Worm (Caenorhabditis elegans): Measurements from ENCODE around the gene F09A5.3.

Gene F09A5.3

DNA sequence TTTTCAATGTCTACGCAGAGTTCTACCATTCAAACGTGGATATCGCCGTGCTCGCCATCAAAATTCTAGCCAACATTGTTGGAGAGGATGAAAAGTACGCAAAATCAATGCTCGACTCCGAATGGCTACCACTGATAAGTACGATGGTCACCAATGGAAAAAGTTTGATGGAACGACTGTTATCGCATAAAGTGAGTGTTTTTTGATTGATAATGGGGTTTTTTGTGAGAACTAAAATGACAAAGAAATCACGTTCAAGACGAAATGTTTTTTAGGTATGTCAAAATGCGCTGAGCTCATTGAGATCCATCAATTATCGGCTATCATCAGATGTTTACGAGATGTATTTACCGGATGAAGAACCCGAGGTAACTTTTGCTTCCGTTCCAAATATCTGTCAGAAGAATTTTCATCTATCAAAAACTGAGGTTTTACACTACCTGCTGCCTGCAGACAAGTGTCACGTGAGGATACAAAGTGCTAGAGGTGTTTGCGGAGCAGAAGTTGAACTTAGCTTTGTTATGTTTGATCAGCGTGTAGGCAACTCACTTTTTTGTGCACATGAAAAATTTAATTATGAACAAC is 35.1 kb upstream of the F09A5.3 start:
- TF ChIP-seq ceh-43 (GFP tag; optimal IDR thresholded peaks at IDR 0.05) = no peak
- no peak for TF ChIP-seq zip-8 (tag; optimal IDR thresholded peaks at IDR 0.05)
- no peak for TF ChIP-seq lsy-2 (tag; optimal IDR thresholded peaks at IDR 0.05)
- no peak for TF ChIP-seq sem-2 (GFP tag; optimal IDR thresholded peaks at IDR 0.05)
- no peak for TF ChIP-seq nhr-237 (tag; optimal IDR thresholded peaks at IDR 0.05)

- TF ChIP-seq mls-2 (tag; optimal IDR thresholded peaks at IDR 0.05) (no peak), ceh-83 (GFP tag; optimal IDR thresholded peaks at IDR 0.05) (no peak), unc-39 (tag; optimal IDR thresholded peaks at IDR 0.05) (no peak), mep-1 (tag; optimal IDR thresholded peaks at IDR 0.05) (no peak)
These were observed 32.7 kb upstream of the F09A5.3 start for ce11 chrX:13108664-13109063.

DNA sequence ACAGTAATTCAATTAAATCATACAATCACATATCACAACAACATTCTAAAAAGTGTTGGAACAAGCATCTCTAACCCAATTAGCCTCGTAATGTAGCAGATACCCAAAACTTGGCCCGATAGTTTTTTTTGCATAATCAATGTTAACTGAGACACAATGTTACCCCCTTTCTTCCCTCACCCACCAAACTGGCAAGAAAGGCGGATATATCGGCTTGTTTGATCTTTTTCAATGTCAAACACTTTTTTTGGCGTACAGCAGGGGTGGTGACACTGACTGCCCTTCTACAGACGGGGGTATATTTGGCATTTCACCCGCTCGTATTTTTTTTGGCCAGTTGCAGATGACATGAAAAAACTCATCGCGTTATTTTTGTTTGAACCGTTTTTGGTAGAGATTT is 31.4 kb upstream of the F09A5.3 start:
- TF ChIP-seq flh-1 (GFP tag; optimal IDR thresholded peaks at IDR 0.05) = no peak
- TF ChIP-seq drap-1 (GFP tag; optimal IDR thresholded peaks at IDR 0.05) = no peak
- no peak for TF ChIP-seq ceh-83 (GFP tag; optimal IDR thresholded peaks at IDR 0.05)
- TF ChIP-seq unc-39 (tag; optimal IDR thresholded peaks at IDR 0.05) = no peak
- no peak for TF ChIP-seq sem-2 (GFP tag; optimal IDR thresholded peaks at IDR 0.05)
- TF ChIP-seq mep-1 (tag; optimal IDR thresholded peaks at IDR 0.05) = no peak
- no peak for TF ChIP-seq nhr-237 (tag; optimal IDR thresholded peaks at IDR 0.05)
- no peak for TF ChIP-seq ztf-11 (tag; optimal IDR thresholded peaks at IDR 0.05)
- TF ChIP-seq bed-3 (GFP tag; optimal IDR thresholded peaks at IDR 0.05) = no peak
- no peak for TF ChIP-seq elt-3 (tag; optimal IDR thresholded peaks at IDR 0.05)
- no peak for TF ChIP-seq snpc-4 (tag; optimal IDR thresholded peaks at IDR 0.05)
- TF ChIP-seq zip-8 (tag; optimal IDR thresholded peaks at IDR 0.05) = no peak
- no peak for TF ChIP-seq hlh-1 (tag; optimal IDR thresholded peaks at IDR 0.05)
- no peak for TF ChIP-seq nhr-2 (tag; optimal IDR thresholded peaks at IDR 0.05)

ce11 chrX:13112664-13113063 is 28.7 kb upstream of the F09A5.3 start:
- TF ChIP-seq unc-39 (tag; optimal IDR thresholded peaks at IDR 0.05) = no peak

DNA sequence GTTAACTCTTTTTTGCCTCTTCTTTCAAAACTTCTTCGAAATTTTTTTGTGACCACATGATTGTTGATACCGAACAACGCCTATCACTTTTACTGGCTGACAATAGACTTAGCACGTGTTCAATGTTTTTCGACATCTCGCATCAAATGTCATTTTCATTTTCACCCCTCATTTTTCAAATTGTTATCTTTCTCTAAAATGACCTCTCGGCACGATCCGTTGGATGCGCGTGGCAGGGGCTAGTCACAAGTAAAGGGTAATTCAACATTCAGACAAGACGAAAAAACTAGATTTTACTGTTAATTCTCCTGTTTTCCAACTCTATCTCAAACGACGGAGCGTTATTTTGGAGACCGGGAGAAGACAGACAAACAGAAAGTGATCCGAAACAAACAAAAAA is 27.9 kb upstream of the F09A5.3 start, which contains the start of gene F17H10.2:
F17H10.2 (plus strand) TSS at position 316 of the 400 bp plus-strand sequence.
- TF ChIP-seq unc-62 (GFP tag; optimal IDR thresholded peaks at IDR 0.05) (no peak), unc-120 (tag; optimal IDR thresholded peaks at IDR 0.05; ENCODE audit: poor library complexity, severe bottlenecking) (no peak), unc-39 (tag; optimal IDR thresholded peaks at IDR 0.05) (no peak), lsy-2 (tag; optimal IDR thresholded peaks at IDR 0.05) (no peak), blmp-1 (tag; optimal IDR thresholded peaks at IDR 0.05) (no peak), tbx-8 (GFP tag; optimal IDR thresholded peaks at IDR 0.05) (no peak), ceh-43 (GFP tag; optimal IDR thresholded peaks at IDR 0.05) (no peak), lin-32 (GFP tag; optimal IDR thresholded peaks at IDR 0.05) (no peak), nhr-2 (tag; optimal IDR thresholded peaks at IDR 0.05) (no peak), flh-1 (GFP tag; optimal IDR thresholded peaks at IDR 0.05) (no peak), drap-1 (GFP tag; optimal IDR thresholded peaks at IDR 0.05) (no peak)

ce11 chrX:13115694-13116093 is 25.7 kb upstream of the F09A5.3 start:
- no peak for TF ChIP-seq elt-1 (tag; optimal IDR thresholded peaks at IDR 0.05; ENCODE audit: borderline replicate concordance, insufficient read depth)

DNA sequence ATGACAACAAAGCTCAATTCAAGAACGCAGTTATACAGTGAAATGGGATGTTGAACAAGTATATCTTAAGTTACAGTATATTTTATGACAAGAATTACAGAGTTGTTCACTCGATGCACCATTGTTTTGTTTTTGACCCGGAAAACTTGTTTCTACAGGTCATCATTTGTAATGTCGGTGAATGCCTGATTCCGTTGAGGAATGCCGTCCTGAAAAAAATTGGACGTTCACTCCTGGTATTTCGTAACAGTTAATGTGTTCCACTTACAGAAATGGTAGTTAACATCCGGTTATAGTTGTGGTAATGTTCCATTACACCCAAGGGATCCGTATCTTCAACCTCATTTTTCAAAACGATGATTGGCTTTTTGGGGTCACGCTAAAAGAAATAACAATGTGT is 25.0 kb upstream of the F09A5.3 start:
- TF ChIP-seq lin-13 (tag; optimal IDR thresholded peaks at IDR 0.05) = no peak
- TF ChIP-seq elt-1 (tag; optimal IDR thresholded peaks at IDR 0.05; ENCODE audit: borderline replicate concordance, insufficient read depth) = no peak
- no peak for TF ChIP-seq nhr-2 (tag; optimal IDR thresholded peaks at IDR 0.05)
- no peak for TF ChIP-seq elt-3 (tag; optimal IDR thresholded peaks at IDR 0.05)
- TF ChIP-seq M03D4.4 (tag; optimal IDR thresholded peaks at IDR 0.05) = no peak
- TF ChIP-seq mls-2 (tag; optimal IDR thresholded peaks at IDR 0.05) = no peak
- TF ChIP-seq lin-32 (GFP tag; optimal IDR thresholded peaks at IDR 0.05) = no peak
- TF ChIP-seq mep-1 (tag; optimal IDR thresholded peaks at IDR 0.05) = no peak
- no peak for TF ChIP-seq mab-5 (tag; optimal IDR thresholded peaks at IDR 0.05)
- no peak for TF ChIP-seq hlh-1 (tag; optimal IDR thresholded peaks at IDR 0.05)
- no peak for TF ChIP-seq lsy-2 (tag; optimal IDR thresholded peaks at IDR 0.05)
- TF ChIP-seq ham-2 (GFP tag; optimal IDR thresholded peaks at IDR 0.05) = no peak
- TF ChIP-seq sptf-1 (tag; optimal IDR thresholded peaks at IDR 0.05) = no peak
